Worm (Caenorhabditis elegans): ENCODE measurements around the gene srw-11.
"Not testable (repeated sequence)": the region's sequence is repeated elsewhere in the genome, so short reads cannot be mapped to it uniquely, and the experiment has no call there.

srw-11 gene

ce11 chrV:15272263-15272662, 32.1 kb upstream of the srw-11 start, which contains the start of gene T10H4.4:
T10H4.4 (minus strand) TSS chrV:15272363.
- TF ChIP-seq ztf-11 (tag; optimal IDR thresholded peaks at IDR 0.05) (no peak), unc-39 (tag; optimal IDR thresholded peaks at IDR 0.05) (no peak)

DNA sequence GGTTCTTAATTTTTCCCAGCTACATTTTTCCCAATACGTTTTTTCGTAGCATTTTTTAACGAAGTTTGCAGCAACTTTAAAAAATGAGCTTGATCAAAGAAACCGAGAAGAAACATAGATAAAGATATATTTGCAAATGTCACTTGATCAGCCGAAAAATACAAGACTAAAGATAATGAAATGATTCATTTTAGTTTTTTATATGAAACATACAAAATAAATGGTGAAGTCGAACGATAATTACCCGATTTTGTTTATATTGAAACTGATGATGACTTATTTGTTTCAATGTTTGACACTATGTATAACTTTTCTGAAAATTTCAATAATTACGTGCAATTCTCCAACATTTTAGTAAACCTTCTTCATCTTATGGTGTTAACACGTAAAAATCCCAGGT, 28.2 kb upstream of the srw-11 start, which contains the start of gene srw-22:
srw-22 (plus strand) TSS at position 301 of the 400 bp plus-strand sequence.
- TF ChIP-seq mbf-1 (tag; optimal IDR thresholded peaks at IDR 0.05): no peak

- TF ChIP-seq elt-1 (tag; optimal IDR thresholded peaks at IDR 0.05) (no peak), lin-39 (tag; optimal IDR thresholded peaks at IDR 0.05) (no peak), gmeb-1 (tag; optimal IDR thresholded peaks at IDR 0.05) (no peak), C34F6.9 (tag; optimal IDR thresholded peaks at IDR 0.05) (no peak), mdl-1 (tag; optimal IDR thresholded peaks at IDR 0.05) (no peak), nhr-6 (tag; optimal IDR thresholded peaks at IDR 0.05) (no peak), unc-39 (tag; optimal IDR thresholded peaks at IDR 0.05) (no peak), sma-9 (GFP tag; optimal IDR thresholded peaks at IDR 0.05) (no peak), sma-9 (tag; optimal IDR thresholded peaks at IDR 0.05) (no peak), mbf-1 (tag; optimal IDR thresholded peaks at IDR 0.05) (no peak)
Measured at ce11 chrV:15267405-15267804, 27.3 kb upstream of the srw-11 start, which contains the start of gene T10H4.13. T10H4.13 (minus strand) TSS chrV:15267505.

DNA sequence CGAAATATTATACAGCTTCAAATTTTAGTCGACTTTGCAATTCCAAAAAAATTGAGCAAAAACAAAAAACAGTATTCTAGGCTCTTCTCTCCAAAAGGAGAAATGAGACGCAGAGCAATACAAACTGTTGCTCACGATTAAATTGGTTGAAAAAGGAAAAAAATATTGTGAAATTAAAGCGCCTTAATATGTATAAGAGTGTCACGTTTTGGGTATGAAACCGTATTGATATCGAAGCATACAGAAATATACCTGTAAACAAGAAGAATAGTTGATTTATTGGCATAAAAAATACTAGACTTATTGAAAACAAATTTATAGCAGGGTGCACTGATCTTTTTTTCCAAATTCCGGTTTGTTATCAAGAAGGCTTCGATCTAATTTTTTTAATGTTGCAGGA, 25.7 kb upstream of the srw-11 start, which contains the start of gene M01B2.13:
M01B2.13 (minus strand) TSS at position 101 of the 400 bp plus-strand sequence.
- TF ChIP-seq sma-3 (GFP tag; optimal IDR thresholded peaks at IDR 0.05) (no peak), zag-1 (tag; optimal IDR thresholded peaks at IDR 0.05) (no peak), gmeb-1 (tag; optimal IDR thresholded peaks at IDR 0.05) (no peak), nhr-10 (tag; optimal IDR thresholded peaks at IDR 0.05) (no peak), lin-11 (tag; optimal IDR thresholded peaks at IDR 0.05) (no peak), elt-1 (tag; optimal IDR thresholded peaks at IDR 0.05) (no peak), Y55F3AM.14 (GFP tag; optimal IDR thresholded peaks at IDR 0.05) (no peak), crh-2 (tag; optimal IDR thresholded peaks at IDR 0.05) (no peak), R02D3.7 (tag; optimal IDR thresholded peaks at IDR 0.05) (no peak), nhr-12 (tag; optimal IDR thresholded peaks at IDR 0.05) (no peak), nhr-11 (tag; optimal IDR thresholded peaks at IDR 0.05) (no peak)

ce11 chrV:15264131-15264530, 24.0 kb upstream of the srw-11 start, which contains the start of gene M01B2.12:
M01B2.12 (minus strand) TSS chrV:15264231.
- TF ChIP-seq alr-1 (tag; optimal IDR thresholded peaks at IDR 0.05): no peak
- TF ChIP-seq unc-62 (GFP tag; optimal IDR thresholded peaks at IDR 0.05): no peak
- TF ChIP-seq lsy-2 (tag; optimal IDR thresholded peaks at IDR 0.05): no peak
- no peak for TF ChIP-seq lin-39 (tag; optimal IDR thresholded peaks at IDR 0.05)
- no peak for TF ChIP-seq nhr-77 (tag; optimal IDR thresholded peaks at IDR 0.05)
- TF ChIP-seq crh-2 (tag; optimal IDR thresholded peaks at IDR 0.05): no peak
- TF ChIP-seq snpc-4 (tag; optimal IDR thresholded peaks at IDR 0.05): no peak
- no peak for TF ChIP-seq nhr-6 (tag; optimal IDR thresholded peaks at IDR 0.05)
- no peak for TF ChIP-seq mbf-1 (tag; optimal IDR thresholded peaks at IDR 0.05)
- TF ChIP-seq mdl-1 (tag; optimal IDR thresholded peaks at IDR 0.05): no peak
- no peak for TF ChIP-seq unc-55 (GFP tag; optimal IDR thresholded peaks at IDR 0.05)
- no peak for TF ChIP-seq elt-3 (tag; optimal IDR thresholded peaks at IDR 0.05)
- TF ChIP-seq nhr-21 (tag; optimal IDR thresholded peaks at IDR 0.05): no peak
- no peak for TF ChIP-seq nhr-23 (tag; optimal IDR thresholded peaks at IDR 0.05)

- not testable (repeated sequence) for TF ChIP-seq nhr-23, sem-4, elt-3 (tag; optimal IDR thresholded peaks at IDR 0.05)
Measured at ce11 chrV:15262336-15262735, 22.2 kb upstream of the srw-11 start, which contains the start of gene M01B2.10. M01B2.10 (minus strand) TSS chrV:15262436.

DNA sequence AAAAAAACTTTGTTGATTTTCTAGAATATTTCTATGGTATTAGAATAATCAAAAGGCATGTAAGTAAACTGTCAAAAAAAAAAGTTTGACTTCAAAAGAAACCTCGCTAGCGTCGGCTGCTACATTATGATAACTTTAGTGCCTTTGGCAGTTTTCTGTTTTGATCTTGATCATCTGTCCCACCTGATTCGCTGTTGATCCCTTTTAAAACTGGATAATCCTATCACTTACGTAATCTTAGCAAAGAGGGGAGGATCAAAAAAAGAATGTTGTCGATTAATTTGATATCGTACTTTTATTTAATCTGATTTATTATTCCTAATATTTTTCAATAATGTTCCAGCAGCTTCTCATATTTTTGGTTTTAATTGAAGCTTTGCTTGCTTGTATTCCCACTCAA, 19.8 kb upstream of the srw-11 start, which contains the start of gene M01B2.8:
M01B2.8 (plus strand) TSS at position 301 of the 400 bp plus-strand sequence.
- TF ChIP-seq ama-1 (optimal IDR thresholded peaks at IDR 0.05) (no peak), unc-62 (GFP tag; optimal IDR thresholded peaks at IDR 0.05) (no peak), snpc-4 (tag; optimal IDR thresholded peaks at IDR 0.05) (no peak), peb-1 (tag; optimal IDR thresholded peaks at IDR 0.05) (no peak), nhr-237 (tag; optimal IDR thresholded peaks at IDR 0.05) (no peak), fos-1 (tag; optimal IDR thresholded peaks at IDR 0.05) (no peak), ceh-82 (tag; optimal IDR thresholded peaks at IDR 0.05) (no peak), ZK546.5 (tag; optimal IDR thresholded peaks at IDR 0.05) (no peak), egl-27 (tag; optimal IDR thresholded peaks at IDR 0.05) (no peak), aly-2 (tag; optimal IDR thresholded peaks at IDR 0.05) (no peak), Y55F3AM.14 (GFP tag; optimal IDR thresholded peaks at IDR 0.05) (no peak), gmeb-1 (tag; optimal IDR thresholded peaks at IDR 0.05) (no peak)

Data from whole organism, L2 larva.